Fruit fly (Drosophila melanogaster) whole organism, embryonic: Measurements from ENCODE around the gene CG17364.

Experiments
- Abd-B ChIP-seq: fragments of 200-800 bp; sonication (Bioruptor generic); optimal IDR thresholded peaks from 2 replicates; lab custom pipeline; 2018; ENCODE audit warnings: missing biosample characterization, mild to moderate bottlenecking, missing genetic modification characterization, moderate library complexity
- BEAF-32 ChIP-seq: fragments of 200-800 bp; sonication (Bioruptor generic); optimal IDR thresholded peaks from 3 replicates; lab custom pipeline; 2017; ENCODE audit warnings: missing biosample characterization, missing genetic modification characterization, mild to moderate bottlenecking, moderate library complexity, missing genetic modification reagents
- CG10274 ChIP-seq: fragments of 200-800 bp; sonication (Bioruptor generic); optimal IDR thresholded peaks from 3 replicates; lab custom pipeline; 2017; ENCODE audit warnings: missing biosample characterization, mild to moderate bottlenecking, missing genetic modification characterization
- CG10366 ChIP-seq: fragments of 200-800 bp; sonication (Bioruptor generic); IDR thresholded peaks from 2 replicates; pipeline ENCODE4 v1.3.6; 2022; ENCODE audit warnings: missing biosample characterization, missing genetic modification characterization
- CG10462 ChIP-seq: fragments of 200-800 bp; sonication (Bioruptor generic); optimal IDR thresholded peaks from 2 replicates; lab custom pipeline; 2016; ENCODE audit warnings: missing biosample characterization, missing genetic modification characterization
- CG11456 ChIP-seq: fragments of 200-800 bp; sonication (Bioruptor generic); IDR thresholded peaks from 3 replicates; pipeline ENCODE4 v1.3.6; 2022; ENCODE audit warnings: missing biosample characterization, missing genetic modification characterization
- CG1233 ChIP-seq: fragments of 200-800 bp; sonication (Bioruptor generic); optimal IDR thresholded peaks from 4 replicates; lab custom pipeline; 2018; ENCODE audit warnings: missing biosample characterization, mild to moderate bottlenecking, missing genetic modification characterization
- CG12391 ChIP-seq: fragments of 200-800 bp; sonication (Bioruptor generic); optimal IDR thresholded peaks from 3 replicates; lab custom pipeline; 2018; ENCODE audit warnings: missing biosample characterization, mild to moderate bottlenecking, missing genetic modification characterization, moderate library complexity
- CG12942 ChIP-seq: fragments of 200-800 bp; sonication (Bioruptor generic); optimal IDR thresholded peaks from 3 replicates; lab custom pipeline; 2016; ENCODE audit warnings: missing biosample characterization, missing genetic modification characterization
- CG13624 ChIP-seq: fragments of 200-800 bp; sonication (Bioruptor generic); optimal IDR thresholded peaks from 2 replicates; lab custom pipeline; 2016; ENCODE audit warnings: missing biosample characterization, missing genetic modification characterization
- CG14050 ChIP-seq: fragments of 200-800 bp; sonication (Bioruptor generic); IDR thresholded peaks from 3 replicates; pipeline ENCODE4 v1.3.6; 2022; ENCODE audit warnings: missing biosample characterization, missing genetic modification characterization
- CG14710 ChIP-seq: fragments of 200-800 bp; sonication (Bioruptor generic); optimal IDR thresholded peaks from 3 replicates; lab custom pipeline; 2019; ENCODE audit warnings: missing biosample characterization, mild to moderate bottlenecking, missing genetic modification characterization, moderate library complexity
- CG16815 ChIP-seq: fragments of 200-800 bp; sonication (Bioruptor generic); optimal IDR thresholded peaks from 3 replicates; lab custom pipeline; 2017; ENCODE audit warnings: missing biosample characterization, mild to moderate bottlenecking, missing genetic modification characterization
- CG17385 ChIP-seq: fragments of 200-800 bp; sonication (Bioruptor generic); optimal IDR thresholded peaks from 3 replicates; lab custom pipeline; 2018; ENCODE audit warnings: missing biosample characterization, mild to moderate bottlenecking, missing genetic modification characterization
- CG17612 ChIP-seq: fragments of 200-800 bp; sonication (Bioruptor generic); IDR thresholded peaks from 2 replicates; pipeline ENCODE4 v1.3.6; 2022; ENCODE audit warnings: missing biosample characterization, missing genetic modification characterization
- CG1792 ChIP-seq: fragments of 200-800 bp; sonication (Bioruptor generic); optimal IDR thresholded peaks from 2 replicates; lab custom pipeline; 2016; ENCODE audit warnings: missing biosample characterization, missing genetic modification characterization
- CG2678 ChIP-seq: fragments of 200-800 bp; sonication (Bioruptor generic); optimal IDR thresholded peaks from 3 replicates; lab custom pipeline; 2019; ENCODE audit warnings: missing biosample characterization, mild to moderate bottlenecking, missing genetic modification characterization, moderate library complexity
- CG34224 ChIP-seq: fragments of 200-800 bp; sonication (Bioruptor generic); IDR thresholded peaks from 3 replicates; pipeline ENCODE4 v1.3.6; 2022; ENCODE audit warnings: missing biosample characterization, missing genetic modification characterization; ENCODE audit not compliant: partially characterized antibody
- CG4820 ChIP-seq: fragments of 200-800 bp; sonication (Bioruptor generic); optimal IDR thresholded peaks from 3 replicates; lab custom pipeline; 2016; ENCODE audit warnings: missing biosample characterization, missing genetic modification characterization
- CG5180 ChIP-seq: fragments of 200-800 bp; sonication (Bioruptor generic); optimal IDR thresholded peaks from 3 replicates; lab custom pipeline; 2017; ENCODE audit warnings: missing biosample characterization, missing genetic modification characterization, mild to moderate bottlenecking, moderate library complexity, missing genetic modification reagents
- CG7271 ChIP-seq: fragments of 200-800 bp; sonication (Bioruptor generic); optimal IDR thresholded peaks from 2 replicates; lab custom pipeline; 2018; ENCODE audit warnings: missing biosample characterization, mild to moderate bottlenecking, missing genetic modification characterization, moderate library complexity
- CG8290 ChIP-seq, 3 experiments: fragments of 200-800 bp; sonication (Bioruptor generic); optimal IDR thresholded peaks; 2 replicates each; lab custom pipeline; 2016 to 2019; ENCODE audit warnings: missing biosample characterization in 3 of 3, missing genetic modification characterization in 3 of 3, mild to moderate bottlenecking in 2 of 3, moderate library complexity in 1 of 3
- CG8359 ChIP-seq: fragments of 200-800 bp; sonication (Bioruptor generic); optimal IDR thresholded peaks from 2 replicates; lab custom pipeline; 2017; ENCODE audit warnings: missing biosample characterization, mild to moderate bottlenecking, missing genetic modification characterization, borderline replicate concordance
- CG8388 ChIP-seq: fragments of 200-800 bp; sonication (Bioruptor generic); optimal IDR thresholded peaks from 2 replicates; lab custom pipeline; 2019; ENCODE audit warnings: missing biosample characterization, mild to moderate bottlenecking, missing genetic modification characterization, moderate library complexity
- Dp ChIP-seq: fragments of 200-800 bp; sonication (Bioruptor generic); optimal IDR thresholded peaks from 2 replicates; lab custom pipeline; 2018; ENCODE audit warnings: missing biosample characterization, mild to moderate bottlenecking, missing genetic modification characterization, moderate library complexity
- E2f2 ChIP-seq: fragments of 200-800 bp; sonication (Bioruptor generic); IDR thresholded peaks from 2 replicates; pipeline ENCODE4 v1.3.6; 2022; ENCODE audit warnings: missing biosample characterization, missing genetic modification characterization
- H15 ChIP-seq: fragments of 200-800 bp; sonication (Bioruptor generic); IDR thresholded peaks from 3 replicates; pipeline ENCODE4 v1.3.6; 2022; ENCODE audit warnings: missing biosample characterization, missing genetic modification characterization
- Hmx ChIP-seq: fragments of 200-800 bp; sonication (Bioruptor generic); optimal IDR thresholded peaks from 2 replicates; lab custom pipeline; 2016; ENCODE audit warnings: missing biosample characterization, missing genetic modification characterization
- Hr39 ChIP-seq: fragments of >200 bp; optimal IDR thresholded peaks from 2 replicates; lab custom pipeline; 2017
- Jarid2 ChIP-seq: fragments of 200-800 bp; sonication (Bioruptor generic); optimal IDR thresholded peaks from 3 replicates; lab custom pipeline; 2017; ENCODE audit warnings: mild to moderate bottlenecking, missing biosample characterization, missing genetic modification reagents, missing genetic modification characterization
- Mes4 ChIP-seq: fragments of 200-800 bp; sonication (Bioruptor generic); optimal IDR thresholded peaks from 2 replicates; lab custom pipeline; 2016; ENCODE audit warnings: missing biosample characterization, missing genetic modification characterization
- NC2β ChIP-seq: fragments of 200-800 bp; sonication (Bioruptor generic); optimal IDR thresholded peaks from 2 replicates; lab custom pipeline; 2016; ENCODE audit warnings: missing biosample characterization, missing genetic modification characterization
- NK7.1 ChIP-seq: fragments of 200-800 bp; sonication (Bioruptor generic); optimal IDR thresholded peaks from 3 replicates; lab custom pipeline; 2016; ENCODE audit warnings: missing biosample characterization, missing genetic modification characterization
- Opbp ChIP-seq: fragments of 200-800 bp; sonication (Bioruptor generic); IDR thresholded peaks from 3 replicates; pipeline ENCODE4 v1.3.6; 2022; ENCODE audit warnings: missing biosample characterization, missing genetic modification characterization; ENCODE audit not compliant: partially characterized antibody
- Optix ChIP-seq: fragments of 200-800 bp; sonication (Bioruptor generic); IDR thresholded peaks from 3 replicates; pipeline ENCODE4 v1.3.6; 2022; ENCODE audit warnings: missing biosample characterization, missing genetic modification characterization
- Rfx ChIP-seq: fragments of 200-800 bp; sonication (Bioruptor generic); IDR thresholded peaks from 2 replicates; pipeline ENCODE4 v1.3.6; 2022; ENCODE audit warnings: missing biosample characterization, missing genetic modification characterization
- Sry-δ ChIP-seq: fragments of 200-800 bp; sonication (Bioruptor generic); optimal IDR thresholded peaks from 2 replicates; lab custom pipeline; 2016; ENCODE audit warnings: missing biosample characterization, missing genetic modification characterization
- crp ChIP-seq, 2 experiments: fragments of 200-800 bp; sonication (Bioruptor generic); optimal IDR thresholded peaks; 2 replicates in 1 of 2; 3 replicates in 1 of 2; lab custom pipeline; 2017; ENCODE audit warnings: missing biosample characterization in 2 of 2, missing genetic modification characterization in 2 of 2, mild to moderate bottlenecking in 1 of 2, moderate library complexity in 1 of 2
- dm ChIP-seq: fragments of 200-800 bp; sonication (Bioruptor generic); optimal IDR thresholded peaks from 3 replicates; lab custom pipeline; 2016; ENCODE audit warnings: missing biosample characterization, missing genetic modification characterization
- eve ChIP-seq, 2 experiments: fragments of >200 bp; optimal IDR thresholded peaks; 2 replicates each; lab custom pipeline; 2017; ENCODE audit warnings: missing biosample characterization in 2 of 2, missing genetic modification characterization in 2 of 2
- exex ChIP-seq: fragments of 200-800 bp; sonication (Bioruptor generic); optimal IDR thresholded peaks from 4 replicates; lab custom pipeline; 2018; ENCODE audit warnings: missing biosample characterization, mild to moderate bottlenecking, missing genetic modification characterization, moderate library complexity
- luna ChIP-seq: fragments of 200-800 bp; sonication (Bioruptor generic); optimal IDR thresholded peaks from 2 replicates; lab custom pipeline; 2016; ENCODE audit warnings: missing biosample characterization, missing genetic modification characterization
- rib ChIP-seq: fragments of 200-800 bp; sonication (Bioruptor generic); IDR thresholded peaks from 2 replicates; pipeline ENCODE4 v1.3.6; 2022; ENCODE audit warnings: missing biosample characterization, missing genetic modification characterization
- row ChIP-seq: fragments of 200-800 bp; sonication (Bioruptor generic); IDR thresholded peaks from 3 replicates; pipeline ENCODE4 v1.3.6; 2022; ENCODE audit warnings: missing biosample characterization, missing genetic modification characterization
- so ChIP-seq: fragments of 200-800 bp; sonication (Bioruptor generic); IDR thresholded peaks from 3 replicates; pipeline ENCODE4 v1.3.6; 2022; ENCODE audit warnings: missing biosample characterization, missing genetic modification characterization
- sr ChIP-seq: fragments of 200-800 bp; sonication (Bioruptor generic); IDR thresholded peaks from 3 replicates; pipeline ENCODE4 v1.3.6; 2022; ENCODE audit warnings: missing biosample characterization, missing genetic modification characterization
- tio ChIP-seq: fragments of 200-800 bp; sonication (Bioruptor generic); optimal IDR thresholded peaks from 2 replicates; lab custom pipeline; 2017; ENCODE audit warnings: missing biosample characterization, missing genetic modification characterization, inconsistent platforms
- toy ChIP-seq: fragments of 200-800 bp; sonication (Bioruptor generic); IDR thresholded peaks from 2 replicates; pipeline ENCODE4 v1.3.6; 2022; ENCODE audit warnings: missing biosample characterization, missing genetic modification characterization

The CG17364 gene

DNA sequence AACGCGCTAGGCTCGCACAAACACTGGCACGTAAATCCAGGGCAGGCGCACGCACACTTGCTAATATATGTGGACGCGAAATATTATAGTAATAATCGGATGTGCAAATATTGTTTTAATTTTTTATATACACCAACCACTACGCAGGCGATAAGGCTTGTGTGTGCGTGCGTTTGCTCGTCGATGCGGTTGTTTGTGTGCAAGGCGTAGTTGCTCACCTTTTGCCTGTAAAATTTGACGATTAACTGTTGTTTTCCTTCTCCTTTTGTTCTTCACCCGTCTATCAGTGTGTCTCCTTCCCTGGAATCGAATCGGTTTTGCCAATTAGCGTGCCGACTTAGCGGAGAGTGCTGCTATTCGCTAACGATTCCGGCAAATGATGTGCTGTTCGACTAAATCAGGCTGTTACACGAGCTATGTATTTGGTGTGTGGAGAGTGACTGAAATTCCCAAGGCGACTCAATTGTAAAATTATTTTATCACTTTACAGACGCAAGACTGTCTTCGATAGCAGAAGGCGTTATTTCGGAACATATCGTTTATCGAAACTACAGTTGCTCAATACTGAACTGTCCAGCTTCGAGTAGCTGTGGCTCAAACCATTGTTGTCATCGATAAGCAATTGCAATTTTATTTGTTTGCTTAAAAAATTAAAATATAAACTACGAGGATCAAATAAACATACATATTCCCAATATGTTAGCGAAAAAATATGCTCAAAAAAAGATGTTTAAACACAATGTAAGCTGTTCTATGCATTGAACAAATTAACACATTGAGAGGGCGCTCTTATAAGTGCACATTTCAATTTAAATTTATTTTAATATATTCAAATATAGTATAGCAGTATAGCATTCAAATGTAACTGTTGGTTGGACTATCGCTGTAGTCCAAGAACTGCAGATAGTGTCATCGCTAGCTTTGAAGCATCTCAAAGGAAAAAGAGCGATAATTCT, 38.2 kb upstream of the CG17364 start, which contains the start of the genes CG6650 and endos (continued):
- TF ChIP-seq CG11456 (GFP tag; lab: Robert Waterston, UW) (peak; percentile 39; the same call in 1 of the 3 replicates), CG17385 (GFP tag; lab: Kevin White, UChicago) (peak; percentile 24), CG12942 (GFP tag; lab: Kevin White, UChicago) (peak; percentile 27), CG1792 (GFP tag; lab: Kevin White, UChicago) (no peak), Opbp (peak; percentile 74), NK7.1 (GFP tag; lab: Kevin White, UChicago) (no peak), CG8359 (no peak), CG8290 (GFP tag; optimal IDR thresholded peaks at IDR 0.05; lab: Kevin White, UChicago) (peak; percentile 9), CG8290 (tag; optimal IDR thresholded peaks at IDR 0.05; lab: Kevin White, UChicago) (no peak), Hmx (GFP tag; lab: Kevin White, UChicago) (no peak), Jarid2 (GFP tag; lab: Kevin White, UChicago) (no peak), exex (tag; lab: Kevin White, UChicago) (peak; percentile 43), sr (no peak), CG7271 (tag; lab: Kevin White, UChicago) (no peak), CG10462 (GFP tag; lab: Kevin White, UChicago) (no peak), CG1233 (GFP tag; lab: Kevin White, UChicago) (peak; percentile 16), Hr39 (lab: Kevin White, UChicago) (no peak), E2f2 (GFP tag; lab: Robert Waterston, UW) (peak; percentile 53; the same call in 1 of the 2 replicates), BEAF-32 (GFP tag; lab: Kevin White, UChicago) (peak; percentile 83), Mes4 (GFP tag; lab: Kevin White, UChicago) (no peak), CG4820 (GFP tag; lab: Kevin White, UChicago) (peak; percentile 2), Abd-B (peak; percentile 40), H15 (GFP tag; lab: Robert Waterston, UW) (no peak), Optix (GFP tag; lab: Robert Waterston, UW) (no peak), rib (GFP tag; lab: Robert Waterston, UW) (no peak), dm (GFP tag; lab: Kevin White, UChicago) (no peak), crp (GFP tag; optimal IDR thresholded peaks at IDR 0.05; lab: Kevin White, UChicago) (no peak), luna (no peak), CG12391 (tag; lab: Kevin White, UChicago) (peak; percentile 63), CG14050 (GFP tag; lab: Robert Waterston, UW) (no peak), NC2β (GFP tag; lab: Kevin White, UChicago) (no peak), CG16815 (GFP tag; lab: Kevin White, UChicago) (no peak), Dp (peak; percentile 50), CG2678 (tag; lab: Kevin White, UChicago) (peak; percentile 35), Sry-δ (GFP tag; lab: Kevin White, UChicago) (peak; percentile 85), CG34224 (GFP tag; lab: Robert Waterston, UW) (peak; percentile 66; the same call in 2 of the 3 replicates), CG10274 (GFP tag; lab: Kevin White, UChicago) (no peak), CG14710 (peak; percentile 77), so (no peak), eve (GFP tag; optimal IDR thresholded peaks at IDR 0.05; lab: Kevin White, UChicago) (no peak), CG5180 (GFP tag; lab: Kevin White, UChicago) (no peak), row (GFP tag; lab: Robert Waterston, UW) (peak; percentile 70), tio (no peak), CG8388 (peak; percentile 79), toy (GFP tag; lab: Robert Waterston, UW) (no peak), Rfx (GFP tag; lab: Robert Waterston, UW) (peak; percentile 47), CG10366 (GFP tag; lab: Robert Waterston, UW) (no peak; the same call in 1 of the 2 replicates), CG17612 (GFP tag; lab: Robert Waterston, UW) (no peak), CG13624 (GFP tag; lab: Kevin White, UChicago) (peak; percentile 4)
